Fruit fly (Drosophila melanogaster): ENCODE measurements around the gene CG9628.
A peak's percentile ranks its signal among the peaks of the same experiment; 100 is the strongest.

- TF ChIP-seq CG8478 (optimal IDR thresholded peaks at IDR 0.05) (no peak), CTCF (optimal IDR thresholded peaks at IDR 0.05) (peak; percentile 69 to 88)
Observed at dm6 chr3L:14607620-14608019, 15.0 kb upstream of the CG9628 start.
